Worm (Caenorhabditis elegans) whole organism, young adult: ENCODE results near the gene Y43F8C.15.

ENCODE experiments used
- Y56A3A.18 ChIP-seq: fragments of 200-800 bp; sonication (Bioruptor generic); IDR thresholded peaks from 2 replicates; pipeline ENCODE4 v1.3.6; 2022; ENCODE audit warnings: missing genetic modification reagents, missing genetic modification characterization, missing compliant biosample characterization
- attf-3 ChIP-seq: fragments of 200-800 bp; sonication (Bioruptor generic); conservative IDR thresholded peaks from 2 replicates; pipeline ENCODE4 v1.3.6; 2022; ENCODE audit warnings: missing genetic modification reagents, missing genetic modification characterization, missing compliant biosample characterization
- dpl-1 ChIP-seq: fragments of 150-350 bp; optimal IDR thresholded peaks from 2 replicates; lab custom pipeline; 2014; ENCODE audit warnings: missing biosample characterization, missing genetic modification reagents, missing genetic modification characterization
- mxl-1 ChIP-seq: sonication (generic microtip); optimal IDR thresholded peaks from 2 replicates; lab custom pipeline; 2016; ENCODE audit warnings: missing genetic modification characterization, missing compliant biosample characterization

DNA sequence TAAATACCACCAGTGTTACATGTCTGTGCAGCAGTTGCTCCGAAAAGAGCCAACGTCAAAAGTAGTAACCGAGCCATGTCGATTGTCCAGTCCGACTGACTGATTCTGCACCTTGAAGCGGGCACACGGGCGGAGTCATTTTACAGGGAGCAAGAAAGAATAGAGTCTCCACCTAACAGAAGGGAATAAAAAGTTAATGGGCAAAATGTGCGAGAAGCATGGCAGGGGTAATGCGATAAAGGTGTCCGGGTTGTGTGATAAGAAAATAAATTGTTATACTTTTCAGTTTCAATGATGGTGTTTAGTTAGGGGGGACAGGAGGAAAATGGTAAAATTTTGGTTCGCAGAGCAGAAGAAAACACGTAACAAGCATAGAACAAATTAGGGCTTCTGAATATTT lies 44.8 kb upstream of the Y43F8C.15 start, which contains the start of gene clec-50:
- TF ChIP-seq Y56A3A.18 (no peak), mxl-1 (no peak), attf-3 (GFP tag; lab: Robert Waterston, UW) (no peak), dpl-1 (GFP tag; lab: Kevin White, UChicago) (no peak)
